Worm (Caenorhabditis elegans) whole organism, L4/young adult: ENCODE data around the gene arp-1.

Experiments used
- W03F9.2 ChIP-seq: fragments of 150-350 bp; optimal IDR thresholded peaks from 2 replicates; lab custom pipeline; 2014; ENCODE audit warnings: missing biosample characterization, missing genetic modification characterization
- dao-5 ChIP-seq: sonication (generic microtip); optimal IDR thresholded peaks from 2 replicates; lab custom pipeline; 2016; ENCODE audit warnings: missing genotype, missing genetic modification characterization, moderate library complexity, missing compliant biosample characterization
- him-1 ChIP-seq: sonication (generic microtip); optimal IDR thresholded peaks from 2 replicates; lab custom pipeline; 2016; ENCODE audit warnings: missing genotype, missing genetic modification reagents, missing genetic modification characterization, missing compliant biosample characterization

arp-1 gene

DNA sequence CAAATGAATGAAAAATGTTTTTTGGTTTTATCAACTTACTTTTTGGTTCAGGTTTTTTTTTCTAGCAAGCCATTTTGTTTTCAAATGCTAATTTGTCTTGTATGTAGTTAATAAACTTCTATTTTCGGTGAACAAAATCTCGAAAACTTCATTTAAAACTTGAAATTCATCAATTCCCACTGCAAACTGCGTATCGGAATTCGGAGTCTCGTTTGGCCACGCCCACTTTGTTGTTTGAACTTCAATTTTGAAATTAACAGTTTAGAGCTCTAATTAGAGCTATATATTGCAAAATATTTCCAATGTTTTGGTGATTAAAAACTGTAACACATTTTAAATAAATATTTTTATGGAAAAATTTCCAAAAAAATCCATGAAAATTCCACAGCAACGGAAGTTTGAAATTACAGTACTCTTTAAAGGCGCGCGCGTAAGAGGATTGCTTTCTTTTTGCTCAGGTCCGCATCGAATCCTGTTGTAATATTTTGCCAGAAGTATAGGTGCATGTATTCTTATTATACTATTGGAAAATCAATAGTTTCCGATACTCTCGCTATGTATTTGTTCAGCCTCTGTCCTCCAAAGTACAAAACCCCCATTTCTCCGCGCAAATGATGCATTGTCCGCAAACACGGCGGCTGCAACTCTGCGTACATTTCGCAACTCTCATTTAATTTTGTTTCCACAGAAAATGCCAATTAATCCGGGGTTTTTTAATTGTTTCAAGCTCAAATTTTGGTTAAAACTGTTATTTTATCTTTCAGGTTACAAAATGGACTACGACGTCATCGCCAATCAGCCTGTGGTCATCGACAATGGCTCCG lies at the start of gene arp-1:
TSS of gene arp-1 (plus strand) at position 765 of the 824 bp plus-strand sequence.
- TF ChIP-seq him-1, result no peak
- TF ChIP-seq dao-5 (tag; lab: Kevin White, UChicago), result no peak
- TF ChIP-seq W03F9.2 (tag; lab: Kevin White, UChicago), result peak; percentile 24

DNA sequence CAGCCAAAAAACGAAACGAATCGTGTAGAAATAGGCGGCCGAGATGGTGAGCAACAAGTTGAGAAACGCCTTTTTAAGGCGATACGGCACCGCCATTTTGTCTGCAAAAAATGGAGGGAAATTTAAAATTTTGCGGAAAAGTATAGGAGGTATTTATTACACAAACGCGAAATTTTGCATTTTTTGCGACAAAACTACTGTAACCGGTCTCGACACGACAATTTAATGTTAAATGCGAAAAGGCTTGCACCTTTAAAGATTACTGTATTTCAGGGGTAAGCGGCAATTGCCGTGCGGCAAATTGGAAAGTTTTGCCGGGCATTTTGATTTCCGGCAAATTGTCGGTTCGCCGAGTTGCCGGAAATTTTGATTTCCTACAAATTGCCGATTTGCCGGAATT lies 48.5 kb upstream of the arp-1 start, which contains the start of gene Y53F4B.18:
TSS of gene Y53F4B.18 (minus strand) at position 101 of the 400 bp plus-strand sequence.
- no peak for TF ChIP-seq dao-5 (tag; lab: Kevin White, UChicago)
- no peak for TF ChIP-seq W03F9.2 (tag; lab: Kevin White, UChicago)
- TF ChIP-seq him-1, result no peak

DNA sequence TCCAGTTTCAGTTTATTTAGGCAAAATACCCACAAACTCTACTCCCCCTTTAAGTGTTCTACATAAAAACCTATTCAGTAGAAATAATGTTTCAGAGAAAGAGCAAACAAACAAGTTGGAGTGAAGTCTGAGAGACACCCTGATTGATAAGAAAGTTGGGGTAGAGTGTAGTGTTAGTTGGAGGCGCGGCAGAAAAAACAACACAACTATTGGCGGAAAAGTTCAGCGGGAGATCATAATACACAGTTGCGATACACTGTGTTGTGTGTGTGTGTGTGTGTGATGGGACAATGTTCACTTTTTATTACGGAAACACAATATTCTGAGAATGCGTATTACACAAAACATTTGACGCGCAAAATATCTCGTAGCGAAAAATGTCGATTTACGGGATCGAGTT lies 45.3 kb upstream of the arp-1 start:
- TF ChIP-seq dao-5 (tag; lab: Kevin White, UChicago) (no peak), W03F9.2 (tag; lab: Kevin White, UChicago) (no peak), him-1 (no peak)

DNA sequence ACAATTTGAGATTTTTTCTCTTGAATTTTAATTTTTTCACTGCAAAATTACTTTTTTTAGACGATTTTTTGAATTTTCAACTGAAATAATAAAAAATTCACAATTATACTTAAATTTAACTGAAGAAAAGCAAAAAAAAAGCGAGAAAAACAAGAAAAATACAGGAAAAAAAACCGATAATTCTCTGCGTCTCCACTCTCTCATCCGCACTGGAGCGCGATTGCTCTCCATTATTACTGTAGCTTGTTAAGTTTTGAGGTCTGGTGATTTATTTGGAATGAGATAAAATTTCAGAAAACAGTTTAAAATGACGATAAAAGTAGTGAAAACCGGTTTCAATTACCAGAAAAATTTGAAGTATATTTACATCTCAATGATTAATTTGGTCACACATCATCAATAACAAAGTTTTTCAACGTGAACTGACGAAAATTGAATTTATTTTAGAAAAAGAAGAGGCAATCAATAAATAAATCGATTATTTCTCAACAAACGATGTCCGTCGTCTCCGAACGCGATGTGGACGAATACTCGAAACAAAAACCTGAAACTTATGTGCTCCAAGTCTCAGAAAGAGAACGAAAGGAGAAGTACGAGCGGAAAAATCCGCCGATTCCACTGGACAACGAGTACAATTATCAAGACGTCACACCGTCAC lies 43.2 kb upstream of the arp-1 start, which contains the start of gene Y53F4B.19:
TSS of gene Y53F4B.19 (plus strand) at position 157 of the 658 bp plus-strand sequence.
- TF ChIP-seq him-1 (no peak), dao-5 (tag; lab: Kevin White, UChicago) (no peak), W03F9.2 (tag; lab: Kevin White, UChicago) (peak; percentile 29)

DNA sequence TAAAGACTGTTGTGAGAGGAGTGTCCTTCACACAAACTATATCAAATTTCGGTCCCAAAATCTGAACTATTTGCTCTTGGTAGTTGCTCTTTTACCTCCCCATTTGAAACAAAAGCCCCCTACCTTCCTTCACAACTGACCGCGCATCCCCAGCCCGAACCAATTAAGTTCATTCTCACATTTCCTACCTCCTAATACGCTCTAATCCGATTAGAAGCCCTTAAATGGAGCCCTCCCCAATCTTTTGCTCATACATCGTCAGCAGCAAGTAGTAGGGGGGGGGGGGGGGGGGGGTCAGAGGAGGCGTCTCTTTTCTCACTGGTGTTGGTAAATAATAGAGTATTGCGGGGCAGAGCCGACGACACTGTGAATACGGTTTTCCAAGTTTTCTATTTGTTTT lies 39.6 kb upstream of the arp-1 start:
- TF ChIP-seq dao-5 (tag; lab: Kevin White, UChicago) (no peak), him-1 (no peak), W03F9.2 (tag; lab: Kevin White, UChicago) (no peak)

DNA sequence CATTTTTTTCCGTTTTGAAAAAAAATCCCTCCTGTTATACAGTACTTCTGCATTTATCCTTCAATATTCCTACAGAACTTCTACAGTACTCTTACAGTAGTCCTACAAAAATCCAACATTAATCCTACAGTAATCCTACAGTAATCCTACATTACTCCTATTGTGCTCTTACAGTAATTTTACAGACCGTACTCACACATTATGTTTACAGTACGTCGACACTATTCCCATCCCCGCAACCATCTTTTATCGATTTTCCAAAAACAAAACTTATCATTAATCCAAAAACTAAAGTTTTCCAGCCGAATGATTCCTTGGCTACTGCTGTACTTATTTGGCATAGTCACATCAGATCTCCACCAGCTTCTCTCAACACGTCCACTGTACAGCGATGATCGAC lies 35.9 kb upstream of the arp-1 start, which contains the start of gene Y53F4B.20:
TSS of gene Y53F4B.20 (plus strand) at position 301 of the 400 bp plus-strand sequence.
- TF ChIP-seq W03F9.2 (tag; lab: Kevin White, UChicago) (no peak), him-1 (no peak), dao-5 (tag; lab: Kevin White, UChicago) (no peak)

DNA sequence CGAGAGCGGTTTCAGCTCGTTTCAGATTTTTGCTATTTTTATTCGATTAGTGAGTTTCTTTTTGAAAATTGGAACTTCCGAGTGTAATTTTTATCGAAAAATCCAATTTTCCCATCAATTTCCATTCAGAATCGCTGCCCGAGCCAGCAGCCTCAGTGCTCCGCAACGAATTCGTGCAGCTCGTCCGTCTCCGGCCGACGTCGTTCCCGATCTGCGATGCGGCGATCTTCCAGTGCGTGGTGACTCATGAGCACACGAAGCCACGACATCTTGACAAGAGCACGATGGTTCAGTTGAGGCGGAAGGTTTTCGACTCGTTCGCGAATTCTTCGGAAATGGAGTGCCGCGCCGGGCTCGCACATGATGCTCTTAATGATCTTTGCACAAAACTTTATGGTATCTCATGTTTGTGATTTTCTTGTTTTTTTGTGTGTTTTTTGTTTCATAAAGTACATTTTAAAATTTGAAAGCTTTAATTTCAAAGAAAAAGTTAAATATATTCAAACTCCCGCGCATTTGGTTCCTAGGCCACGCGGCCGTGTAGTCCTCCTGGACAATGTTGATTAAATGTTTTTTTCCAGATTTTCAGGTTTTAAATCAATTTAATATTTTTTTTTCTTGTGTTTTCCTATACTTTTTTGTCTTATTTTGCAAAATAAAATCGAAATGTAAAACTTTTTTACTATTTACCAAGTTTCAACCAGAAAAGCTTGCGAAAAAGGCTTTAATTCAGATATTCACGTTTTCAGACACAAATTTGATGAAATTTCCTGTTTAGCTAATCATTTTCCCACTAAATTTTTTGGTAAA lies 30.8 kb upstream of the arp-1 start:
- no peak for TF ChIP-seq him-1
- no peak for TF ChIP-seq dao-5 (tag; lab: Kevin White, UChicago)
- no peak for TF ChIP-seq W03F9.2 (tag; lab: Kevin White, UChicago)

DNA sequence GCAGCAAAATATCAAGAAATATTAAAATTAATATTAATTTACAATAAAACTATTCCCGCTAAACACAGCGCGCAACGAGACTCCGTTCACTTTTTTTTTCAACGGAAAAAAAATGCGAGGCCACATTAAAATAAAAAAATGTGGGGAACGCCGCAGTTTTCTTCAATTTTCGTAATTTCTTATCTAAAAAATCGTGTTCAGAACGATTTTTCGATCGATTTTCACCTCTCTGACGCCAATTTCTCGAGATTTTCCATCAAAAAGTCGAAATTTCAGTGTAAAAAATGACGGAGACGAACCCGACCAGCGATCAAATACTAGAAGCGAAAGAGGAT lies 30.2 kb upstream of the arp-1 start, which contains the start of gene Y53F4B.21:
TSS of gene Y53F4B.21 (plus strand) at position 285 of the 335 bp plus-strand sequence.
- TF ChIP-seq him-1 (no peak), W03F9.2 (tag; lab: Kevin White, UChicago) (no peak), dao-5 (tag; lab: Kevin White, UChicago) (no peak)

DNA sequence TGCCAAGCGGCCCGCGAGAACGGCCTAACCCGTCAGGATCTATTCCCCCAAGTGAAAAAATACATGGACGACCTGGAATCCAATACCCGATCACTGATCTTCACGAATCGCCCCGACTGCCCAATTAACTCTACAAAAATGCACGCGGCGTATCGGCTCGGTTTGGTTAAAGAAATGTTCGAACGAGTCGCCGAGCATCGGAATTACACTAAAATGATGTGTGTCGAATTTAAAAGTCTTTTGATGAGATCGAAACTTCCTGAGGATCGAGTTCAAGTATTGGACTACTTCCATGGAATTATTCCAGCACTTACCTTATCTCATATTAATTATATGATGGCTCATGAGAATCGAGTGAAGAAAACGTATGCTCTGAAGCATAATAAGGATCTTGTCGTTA lies 12.9 kb upstream of the arp-1 start:
- TF ChIP-seq him-1 (no peak), W03F9.2 (tag; lab: Kevin White, UChicago) (no peak), dao-5 (tag; lab: Kevin White, UChicago) (no peak)

DNA sequence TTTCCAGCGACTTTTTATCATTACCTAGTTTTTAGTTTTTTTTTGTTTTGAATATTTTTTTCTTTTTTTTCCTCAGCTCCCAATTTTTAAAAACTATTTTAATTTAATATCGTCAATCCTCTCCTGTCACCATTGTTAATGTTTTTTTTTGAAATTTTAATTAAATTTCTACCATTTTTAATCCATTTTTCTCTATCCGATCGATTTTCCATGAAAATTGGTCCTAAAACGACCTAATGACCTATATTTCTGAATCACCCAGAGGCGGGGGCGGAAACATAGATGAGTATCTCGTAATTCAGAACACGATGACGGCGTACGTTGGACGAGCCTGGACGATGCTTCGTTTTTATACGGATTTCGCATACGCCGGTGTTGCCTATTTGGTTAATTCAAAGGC lies 10.3 kb upstream of the arp-1 start, which contains the start of gene Y53F4B.39:
TSS of gene Y53F4B.39 (plus strand) at position 301 of the 400 bp plus-strand sequence.
- no peak for TF ChIP-seq W03F9.2 (tag; lab: Kevin White, UChicago)
- no peak for TF ChIP-seq dao-5 (tag; lab: Kevin White, UChicago)
- TF ChIP-seq him-1, result no peak

DNA sequence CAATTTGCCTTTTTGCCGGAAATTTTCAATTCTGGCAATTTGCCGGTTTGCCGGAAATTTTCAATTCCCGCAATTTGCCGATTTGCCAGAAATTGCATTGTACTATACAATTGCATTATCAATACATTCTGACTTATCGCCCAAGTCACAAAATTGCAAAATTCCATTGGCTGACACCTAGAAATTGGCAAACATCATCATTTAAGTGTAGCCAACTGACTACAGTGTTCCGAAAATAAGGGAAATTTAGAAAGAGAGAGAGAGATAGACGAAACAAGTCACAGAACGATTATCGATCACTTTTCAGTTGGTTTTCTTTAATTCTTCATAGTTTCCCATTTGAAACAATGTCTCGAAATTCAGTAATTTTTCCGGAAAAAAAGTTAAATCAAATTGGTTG lies 8.7 kb upstream of the arp-1 start:
- TF ChIP-seq him-1 (no peak), dao-5 (tag; lab: Kevin White, UChicago) (no peak), W03F9.2 (tag; lab: Kevin White, UChicago) (no peak)

DNA sequence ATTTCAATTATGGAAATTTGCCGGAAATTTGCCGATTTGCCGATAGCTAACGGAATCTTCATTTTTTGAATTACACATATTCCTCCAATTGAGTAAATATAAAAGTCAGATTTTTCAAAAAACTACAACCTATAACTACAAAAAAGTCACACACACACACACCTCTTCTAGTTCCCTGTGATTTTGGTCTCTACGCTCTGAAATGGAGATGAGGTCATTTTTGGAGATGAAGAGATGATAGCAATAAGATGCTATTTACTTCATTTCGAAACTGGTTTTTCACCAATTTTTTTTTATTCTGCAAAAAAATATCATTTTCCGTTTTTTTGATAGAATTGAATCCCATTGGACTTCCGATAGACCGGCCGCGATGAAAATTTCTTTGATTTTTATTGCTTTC lies 4.1 kb downstream of the arp-1 start, which contains the start of gene Y53F4B.23:
TSS of gene Y53F4B.23 (plus strand) at position 312 of the 400 bp plus-strand sequence.
- TF ChIP-seq him-1 (no peak), dao-5 (tag; lab: Kevin White, UChicago) (no peak)

DNA sequence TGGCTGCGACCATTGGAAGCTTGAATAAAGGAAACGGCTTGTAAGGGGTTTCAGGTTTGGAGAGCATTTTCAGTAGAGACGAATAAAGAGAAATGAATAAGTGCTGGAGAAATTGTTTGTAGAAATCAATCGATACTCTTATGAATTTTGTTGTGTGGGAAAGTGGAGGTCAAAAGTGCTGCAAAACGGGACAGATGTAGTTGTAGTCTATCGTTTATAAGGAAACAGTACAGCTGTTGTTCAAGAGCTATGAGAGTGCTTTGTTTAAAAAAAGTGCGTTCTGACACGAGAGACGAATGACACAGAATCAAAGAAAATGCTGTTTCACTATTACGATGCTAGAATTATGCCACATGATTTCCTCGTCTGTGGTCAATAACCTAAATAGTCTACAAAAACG lies 10.4 kb downstream of the arp-1 start, which contains the start of gene Y53F4B.62:
TSS of gene Y53F4B.62 (minus strand) at position 101 of the 400 bp plus-strand sequence.
- no peak for TF ChIP-seq him-1
- no peak for TF ChIP-seq W03F9.2 (tag; lab: Kevin White, UChicago)
